Worm (Caenorhabditis elegans): ENCODE data around the gene B0272.3.

B0272.3 gene

DNA sequence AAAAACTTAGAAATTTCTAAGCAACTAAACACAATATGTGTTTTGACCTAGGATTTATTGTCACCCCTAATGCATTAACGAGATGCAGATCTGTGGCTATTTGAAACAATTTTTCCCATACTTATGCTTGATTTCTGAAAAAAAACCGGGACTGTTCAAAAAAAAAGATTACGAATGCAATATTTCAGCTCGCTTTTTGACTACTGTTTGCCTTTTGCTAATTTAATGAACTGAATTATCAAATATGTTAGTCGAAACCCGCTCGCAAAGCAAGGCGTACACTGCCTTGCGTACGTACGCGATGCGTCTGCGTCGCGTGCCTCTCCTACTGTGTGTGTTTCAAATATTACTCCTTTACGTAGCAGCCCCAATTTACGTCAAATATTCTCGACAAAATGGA lies 44.2 kb upstream of the B0272.3 start, which contains the start of gene C23F12.4:
Gene C23F12.4, plus strand, starts transcription at position 301 of the 400 bp plus-strand sequence.
- TF ChIP-seq sdz-38 (tag; optimal IDR thresholded peaks at IDR 0.05), result no peak
- no peak for TF ChIP-seq sea-2 (GFP tag; IDR thresholded peaks at IDR 0.05)
- no peak for TF ChIP-seq ztf-26 (tag; optimal IDR thresholded peaks at IDR 0.05)
- TF ChIP-seq F37B4.10 (GFP tag; IDR thresholded peaks at IDR 0.05), result no peak
- TF ChIP-seq zfh-2 (GFP tag; conservative IDR thresholded peaks at IDR 0.05), result no peak
- no peak for TF ChIP-seq madf-6 (GFP tag; IDR thresholded peaks at IDR 0.05)
- no peak for TF ChIP-seq bed-1 (GFP tag; IDR thresholded peaks at IDR 0.05)
- no peak for TF ChIP-seq ceh-40 (GFP tag; IDR thresholded peaks at IDR 0.05)
- no peak for TF ChIP-seq egrh-3 (GFP tag; IDR thresholded peaks at IDR 0.05)
- TF ChIP-seq dpl-1 (GFP tag; optimal IDR thresholded peaks at IDR 0.05), result no peak
- TF ChIP-seq Y79H2A.3 (GFP tag; conservative IDR thresholded peaks at IDR 0.05), result no peak
- TF ChIP-seq nhr-120 (GFP tag; IDR thresholded peaks at IDR 0.05), result no peak
- TF ChIP-seq attf-5 (GFP tag; optimal IDR thresholded peaks at IDR 0.05), result no peak
- no peak for TF ChIP-seq nfyb-1 (GFP tag; IDR thresholded peaks at IDR 0.05)
- no peak for TF ChIP-seq nhr-179 (tag; optimal IDR thresholded peaks at IDR 0.05)
- TF ChIP-seq F55B11.4 (tag; optimal IDR thresholded peaks at IDR 0.05; ENCODE audit: borderline replicate concordance, insufficient read depth), result no peak
- no peak for TF ChIP-seq mel-28 (tag; optimal IDR thresholded peaks at IDR 0.05; ENCODE audit: borderline replicate concordance)
- no peak for TF ChIP-seq nhr-27 (tag; optimal IDR thresholded peaks at IDR 0.05)
- TF ChIP-seq aptf-3 (GFP tag; IDR thresholded peaks at IDR 0.05), result no peak
- TF ChIP-seq atf-7 (tag; optimal IDR thresholded peaks at IDR 0.05), result no peak

DNA sequence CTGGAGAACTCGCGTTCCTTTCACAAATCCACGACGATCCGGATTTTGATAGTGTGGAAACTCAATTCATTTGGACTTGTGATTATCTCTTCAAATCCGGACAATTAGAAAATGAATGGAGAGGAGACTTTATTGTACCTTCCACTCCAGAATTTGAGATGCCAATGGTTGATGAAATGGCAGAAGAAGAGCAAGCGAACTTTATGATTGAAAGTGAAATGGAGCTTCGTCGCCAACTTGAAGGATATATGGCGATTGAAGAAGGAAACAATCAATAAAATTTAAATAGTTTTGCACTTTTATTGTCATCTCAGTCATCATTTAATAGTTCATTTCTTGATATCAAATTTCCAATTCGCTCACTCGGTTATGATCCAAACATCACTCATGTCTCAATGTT lies 42.5 kb upstream of the B0272.3 start:
- TF ChIP-seq unc-130 (GFP tag; optimal IDR thresholded peaks at IDR 0.05) (no peak), hmg-1.2 (GFP tag; IDR thresholded peaks at IDR 0.05) (no peak), madf-8 (GFP tag; conservative IDR thresholded peaks at IDR 0.05) (no peak), mxl-1 (tag; optimal IDR thresholded peaks at IDR 0.05) (no peak), ZK185.1 (tag; optimal IDR thresholded peaks at IDR 0.05; ENCODE audit: poor library complexity, severe bottlenecking) (no peak), chd-7 (tag; optimal IDR thresholded peaks at IDR 0.05) (no peak), ceh-91 (GFP tag; IDR thresholded peaks at IDR 0.05) (no peak), ceh-40 (GFP tag; IDR thresholded peaks at IDR 0.05) (no peak), rpc-1 (optimal IDR thresholded peaks at IDR 0.05) (no peak), rpc-1 (tag; optimal IDR thresholded peaks at IDR 0.05) (no peak), nhr-179 (tag; optimal IDR thresholded peaks at IDR 0.05) (no peak), him-1 (tag; optimal IDR thresholded peaks at IDR 0.05) (no peak), ceh-79 (tag; optimal IDR thresholded peaks at IDR 0.05) (no peak), F49E8.2 (tag; optimal IDR thresholded peaks at IDR 0.05; ENCODE audit: insufficient read depth) (no peak), F33H1.4 (GFP tag; IDR thresholded peaks at IDR 0.05) (no peak), F37B4.10 (GFP tag; IDR thresholded peaks at IDR 0.05) (no peak), K12H6.12 (tag; optimal IDR thresholded peaks at IDR 0.05) (no peak)

DNA sequence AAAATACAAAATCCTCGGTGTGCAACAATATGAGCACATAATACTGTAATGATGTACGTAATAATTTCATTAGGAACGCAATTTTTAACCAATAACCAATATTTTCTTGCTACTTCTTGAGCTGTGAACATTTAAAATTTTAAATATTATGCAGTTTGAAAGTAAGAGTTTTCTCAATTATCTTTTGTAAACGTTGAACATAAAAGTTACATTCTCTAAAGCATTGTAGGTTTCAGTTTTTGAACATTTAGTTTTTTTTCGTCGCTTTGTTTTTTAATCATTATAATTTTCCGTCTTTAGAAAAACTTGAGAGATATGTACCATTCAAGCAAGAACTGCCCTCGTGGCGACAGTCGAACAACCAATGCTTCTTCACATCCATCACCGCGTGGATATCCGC lies 39.9 kb upstream of the B0272.3 start, which contains the start of gene C23F12.3:
Gene C23F12.3, plus strand, starts transcription at position 301 of the 400 bp plus-strand sequence.
- TF ChIP-seq F49E8.2 (tag; optimal IDR thresholded peaks at IDR 0.05; ENCODE audit: insufficient read depth) (no peak), F33H1.4 (GFP tag; IDR thresholded peaks at IDR 0.05) (no peak), nhr-179 (tag; optimal IDR thresholded peaks at IDR 0.05) (no peak), tbx-9 (tag; optimal IDR thresholded peaks at IDR 0.05; ENCODE audit: borderline replicate concordance) (no peak), B0336.3 (GFP tag; IDR thresholded peaks at IDR 0.05) (no peak), bed-1 (GFP tag; IDR thresholded peaks at IDR 0.05) (no peak), ceh-100 (GFP tag; IDR thresholded peaks at IDR 0.05) (no peak), efl-1 (GFP tag; optimal IDR thresholded peaks at IDR 0.05) (no peak), Y53G8AR.9 (GFP tag; conservative IDR thresholded peaks at IDR 0.05) (no peak), ztf-25 (GFP tag; IDR thresholded peaks at IDR 0.05) (no peak), lsy-27 (tag; optimal IDR thresholded peaks at IDR 0.05; ENCODE audit: borderline replicate concordance, insufficient read depth) (no peak), nfyb-1 (GFP tag; IDR thresholded peaks at IDR 0.05) (no peak), nfya-2 (GFP tag; IDR thresholded peaks at IDR 0.05) (no peak), Y95B8A.8 (GFP tag; IDR thresholded peaks at IDR 0.05) (no peak), hlh-12 (tag; optimal IDR thresholded peaks at IDR 0.05) (no peak), zim-3 (tag; optimal IDR thresholded peaks at IDR 0.05) (no peak), somi-1 (GFP tag; optimal IDR thresholded peaks at IDR 0.05) (no peak)
